Worm (Caenorhabditis elegans) whole organism, L4/young adult: ENCODE results near the gene nol-6.

ENCODE experiments used
- W03F9.2 ChIP-seq: fragments of 150-350 bp; optimal IDR thresholded peaks from 2 replicates; lab custom pipeline; 2014; ENCODE audit warnings: missing biosample characterization, missing genetic modification characterization
- dao-5 ChIP-seq: sonication (generic microtip); optimal IDR thresholded peaks from 2 replicates; lab custom pipeline; 2016; ENCODE audit warnings: missing genotype, missing genetic modification characterization, moderate library complexity, missing compliant biosample characterization
- him-1 ChIP-seq: sonication (generic microtip); optimal IDR thresholded peaks from 2 replicates; lab custom pipeline; 2016; ENCODE audit warnings: missing genotype, missing genetic modification reagents, missing genetic modification characterization, missing compliant biosample characterization

Gene nol-6

ce11 chrII:1398396-1398795, 38.9 kb downstream of the nol-6 start, which contains the start of gene F54D12.2:
F54D12.2 (plus strand) TSS chrII:1398696.
- TF ChIP-seq dao-5 (tag; lab: Kevin White, UChicago) (no peak), him-1 (tag; lab: Kevin White, UChicago) (no peak), W03F9.2 (tag; lab: Kevin White, UChicago) (no peak)

- TF ChIP-seq dao-5 (tag; lab: Kevin White, UChicago), result no peak
- no peak for TF ChIP-seq him-1 (tag; lab: Kevin White, UChicago)
- no peak for TF ChIP-seq W03F9.2 (tag; lab: Kevin White, UChicago)
These were observed 39.6 kb downstream of the nol-6 start, which contains the start of gene F54D12.8 for ce11 chrII:1397703-1398102. F54D12.8 (minus strand) TSS chrII:1398038.

DNA sequence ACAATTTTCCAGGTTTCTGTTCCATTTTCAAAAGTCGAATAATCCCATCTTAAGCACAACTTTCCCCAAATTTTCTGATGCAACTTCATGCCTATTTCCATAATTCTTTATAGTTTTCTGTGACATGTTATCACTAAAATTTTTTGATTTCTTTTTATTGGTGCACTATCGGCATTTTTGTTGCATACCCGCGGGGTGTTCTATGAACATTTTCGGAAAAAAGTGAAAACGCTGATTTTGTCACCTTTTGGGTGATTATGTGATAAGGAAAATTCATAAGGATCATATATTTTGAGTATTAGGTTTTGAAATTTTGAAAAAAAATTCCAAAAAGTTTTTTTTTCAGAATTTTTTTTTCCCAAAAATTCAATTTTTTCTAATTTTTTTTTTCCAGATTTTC, 50.8 kb downstream of the nol-6 start, which contains the start of gene aat-7:
TSS of gene aat-7 (plus strand) at position 393 of the 400 bp plus-strand sequence.
- TF ChIP-seq dao-5 (tag; lab: Kevin White, UChicago), result no peak
- TF ChIP-seq W03F9.2 (tag; lab: Kevin White, UChicago), result no peak
- no peak for TF ChIP-seq him-1 (tag; lab: Kevin White, UChicago)

DNA sequence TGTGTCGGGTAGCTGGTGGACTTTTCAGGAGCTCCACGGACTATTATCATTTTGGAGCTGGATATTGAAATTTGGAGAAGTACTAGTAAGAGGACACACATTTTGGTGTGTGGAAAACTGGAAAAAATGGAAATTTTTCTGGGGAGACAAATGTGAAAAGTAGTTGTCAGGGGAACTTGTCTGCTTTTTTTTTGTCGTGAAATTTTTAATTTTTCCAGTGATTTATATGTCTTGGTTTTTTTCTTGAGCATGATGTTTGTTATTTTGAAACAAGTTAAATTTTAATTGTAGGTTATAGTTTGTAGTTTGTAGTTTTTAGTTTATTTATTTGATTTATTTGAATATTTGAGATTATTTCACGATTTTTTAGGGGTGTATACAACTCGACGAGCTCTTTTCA, 52.0 kb downstream of the nol-6 start, which contains the start of gene F54D12.7:
TSS of gene F54D12.7 (minus strand) at position 101 of the 400 bp plus-strand sequence.
- TF ChIP-seq W03F9.2 (tag; lab: Kevin White, UChicago), result no peak
- no peak for TF ChIP-seq dao-5 (tag; lab: Kevin White, UChicago)
- TF ChIP-seq him-1 (tag; lab: Kevin White, UChicago), result no peak

DNA sequence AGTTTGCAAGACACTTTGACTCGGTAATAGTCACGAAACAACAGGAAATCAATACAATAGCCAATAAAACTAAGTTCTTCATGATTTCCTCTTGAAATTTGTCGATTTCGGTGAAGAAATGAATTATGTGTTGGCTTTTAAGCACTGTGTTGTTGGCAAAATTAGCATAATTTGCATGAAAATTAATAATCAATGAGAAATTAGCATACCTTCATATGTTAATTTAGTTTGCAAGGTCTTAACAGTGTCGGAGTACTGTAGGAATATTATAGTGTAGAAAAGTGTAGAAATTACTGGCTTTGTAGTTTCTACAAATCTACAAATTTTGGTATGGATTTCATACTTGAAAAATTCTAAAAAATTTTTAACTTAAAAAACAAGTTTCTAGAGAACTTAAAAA, 55.7 kb downstream of the nol-6 start, which contains the start of gene F54D12.9:
TSS of gene F54D12.9 (minus strand) at position 101 of the 400 bp plus-strand sequence.
- TF ChIP-seq him-1 (tag; lab: Kevin White, UChicago) (no peak), W03F9.2 (tag; lab: Kevin White, UChicago) (no peak), dao-5 (tag; lab: Kevin White, UChicago) (no peak)

DNA sequence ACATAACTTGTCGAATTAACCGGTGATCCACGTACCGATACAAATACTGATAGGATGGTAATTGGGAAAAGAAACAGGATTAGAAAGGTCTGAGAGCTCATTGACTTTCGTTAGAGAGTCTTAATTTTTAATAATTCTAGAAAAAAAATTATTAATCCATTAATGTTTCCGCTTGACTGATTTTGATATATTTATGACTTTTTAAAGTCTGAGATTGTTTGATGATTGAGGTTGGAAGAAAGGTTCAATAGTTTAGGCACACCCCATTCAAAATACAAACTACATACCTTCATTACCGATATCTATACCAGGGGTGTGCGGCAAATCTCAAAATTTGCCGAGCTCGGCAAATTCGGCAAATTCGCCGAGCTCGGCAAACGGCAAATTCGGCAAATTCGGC, 59.0 kb downstream of the nol-6 start, which contains the start of gene F54D12.10:
TSS of gene F54D12.10 (minus strand) at position 101 of the 400 bp plus-strand sequence.
- no peak for TF ChIP-seq dao-5 (tag; lab: Kevin White, UChicago)
- no peak for TF ChIP-seq W03F9.2 (tag; lab: Kevin White, UChicago)
- no peak for TF ChIP-seq him-1 (tag; lab: Kevin White, UChicago)

- no peak for TF ChIP-seq dao-5 (tag; lab: Kevin White, UChicago)
- TF ChIP-seq W03F9.2 (tag; lab: Kevin White, UChicago), result no peak
- no peak for TF ChIP-seq him-1 (tag; lab: Kevin White, UChicago)
These were observed 60.5 kb downstream of the nol-6 start for ce11 chrII:1376795-1377194.
